Fruit fly (Drosophila melanogaster) whole organism, pupa: ENCODE measurements around the gene nAChRalpha1.

Experiments used
- CG15710 ChIP-seq: fragments of 200-800 bp; sonication (Bioruptor generic); optimal IDR thresholded peaks from 2 replicates; lab custom pipeline; 2018; ENCODE audit warnings: missing biosample characterization, mild to moderate bottlenecking, missing genetic modification characterization, moderate library complexity
- CG4496 ChIP-seq: fragments of 200-800 bp; sonication (Bioruptor generic); IDR thresholded peaks from 3 replicates; pipeline ENCODE4 v1.3.6; 2022; ENCODE audit warnings: missing biosample characterization, missing genetic modification characterization
- CG8159 ChIP-seq: fragments of 200-800 bp; sonication (Bioruptor generic); optimal IDR thresholded peaks from 3 replicates; lab custom pipeline; 2018; ENCODE audit warnings: missing biosample characterization, mild to moderate bottlenecking, missing genetic modification characterization, moderate library complexity
- D1 ChIP-seq: fragments of 200-800 bp; sonication (Bioruptor generic); optimal IDR thresholded peaks from 2 replicates; lab custom pipeline; 2018; ENCODE audit warnings: missing biosample characterization, mild to moderate bottlenecking, missing genetic modification characterization, moderate library complexity
- EcR ChIP-seq: fragments of 200-800 bp; sonication (Bioruptor generic); optimal IDR thresholded peaks from 3 replicates; lab custom pipeline; 2019; ENCODE audit warnings: missing biosample characterization, missing genetic modification characterization, mild to moderate bottlenecking, moderate library complexity, missing genetic modification reagents
- Pif1A ChIP-seq: fragments of 200-800 bp; sonication (Bioruptor generic); optimal IDR thresholded peaks from 3 replicates; lab custom pipeline; 2016; ENCODE audit warnings: missing biosample characterization, missing genetic modification characterization

DNA sequence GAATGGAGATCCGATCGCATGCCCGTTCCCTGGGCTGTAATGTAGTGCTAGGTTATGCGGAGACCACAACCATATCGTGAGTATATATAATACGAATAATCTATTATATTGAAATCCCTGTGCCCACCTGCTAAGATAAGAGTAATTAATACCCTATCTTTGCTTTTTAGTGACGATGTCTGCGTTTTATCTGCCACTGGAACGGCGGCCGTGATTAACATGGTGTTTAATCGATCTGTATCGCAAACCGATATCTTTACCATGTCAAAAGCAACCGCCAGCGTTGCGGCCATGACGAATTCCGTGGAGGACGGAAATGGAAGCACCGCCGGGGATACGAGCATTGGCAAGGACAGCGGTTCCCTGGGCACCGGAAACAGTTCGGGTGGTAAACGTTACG, 103.5 kb downstream of the nAChRalpha1 start:
- TF ChIP-seq CG4496 (GFP tag; lab: Robert Waterston, UW): no peak
- no peak for TF ChIP-seq D1 (tag; lab: Kevin White, UChicago)
- no peak for TF ChIP-seq EcR (GFP tag; lab: Kevin White, UChicago)
- no peak for TF ChIP-seq Pif1A (GFP tag; lab: Kevin White, UChicago)
- TF ChIP-seq CG15710 (tag; lab: Kevin White, UChicago): no peak
- TF ChIP-seq CG8159: no peak
